Fruit fly (Drosophila melanogaster): ENCODE results near the gene Tcs6.

Gene Tcs6

dm6 chr3R:26039793-26040335 is 18.2 kb downstream of the Tcs6 start:
- TF ChIP-seq psq (optimal IDR thresholded peaks at IDR 0.05), result no peak
- no peak for TF ChIP-seq EcR (GFP tag; optimal IDR thresholded peaks at IDR 0.05)
- no peak for TF ChIP-seq CG8478 (optimal IDR thresholded peaks at IDR 0.05)
- TF ChIP-seq pan (optimal IDR thresholded peaks at IDR 0.05), result no peak

- TF ChIP-seq pan (optimal IDR thresholded peaks at IDR 0.05) (no peak), EcR (GFP tag; optimal IDR thresholded peaks at IDR 0.05) (no peak), psq (optimal IDR thresholded peaks at IDR 0.05) (no peak), usp (GFP tag; optimal IDR thresholded peaks at IDR 0.05) (no peak), Dll (optimal IDR thresholded peaks at IDR 0.05) (no peak)
These were observed 20.1 kb downstream of the Tcs6 start for dm6 chr3R:26037899-26038298.

dm6 chr3R:26036153-26037144 is 21.6 kb downstream of the Tcs6 start:
- TF ChIP-seq usp (GFP tag; optimal IDR thresholded peaks at IDR 0.05) (no peak), CG8478 (optimal IDR thresholded peaks at IDR 0.05) (no peak), pan (optimal IDR thresholded peaks at IDR 0.05) (no peak), Dll (optimal IDR thresholded peaks at IDR 0.05) (peak; percentile 65)

dm6 chr3R:26035369-26035656 is 22.7 kb downstream of the Tcs6 start:
- no peak for TF ChIP-seq EcR (GFP tag; optimal IDR thresholded peaks at IDR 0.05)
- TF ChIP-seq CG8478 (optimal IDR thresholded peaks at IDR 0.05), result no peak
- no peak for TF ChIP-seq usp (GFP tag; optimal IDR thresholded peaks at IDR 0.05)
- TF ChIP-seq psq (optimal IDR thresholded peaks at IDR 0.05), result no peak
- no peak for TF ChIP-seq pan (optimal IDR thresholded peaks at IDR 0.05)
- TF ChIP-seq Dll (optimal IDR thresholded peaks at IDR 0.05), result no peak

- TF ChIP-seq pan (optimal IDR thresholded peaks at IDR 0.05), result no peak
These were observed 23.2 kb downstream of the Tcs6 start for dm6 chr3R:26034643-26035368.

dm6 chr3R:26032611-26033001 is 25.4 kb downstream of the Tcs6 start:
- no peak for TF ChIP-seq Dll (optimal IDR thresholded peaks at IDR 0.05)
- no peak for TF ChIP-seq usp (GFP tag; optimal IDR thresholded peaks at IDR 0.05)
- no peak for TF ChIP-seq CG8478 (optimal IDR thresholded peaks at IDR 0.05)
- no peak for TF ChIP-seq pan (optimal IDR thresholded peaks at IDR 0.05)
- no peak for TF ChIP-seq psq (optimal IDR thresholded peaks at IDR 0.05)
- TF ChIP-seq EcR (GFP tag; optimal IDR thresholded peaks at IDR 0.05), result no peak

- TF ChIP-seq psq (optimal IDR thresholded peaks at IDR 0.05), result no peak
- no peak for TF ChIP-seq EcR (GFP tag; optimal IDR thresholded peaks at IDR 0.05)
- no peak for TF ChIP-seq pan (optimal IDR thresholded peaks at IDR 0.05)
- TF ChIP-seq usp (GFP tag; optimal IDR thresholded peaks at IDR 0.05), result no peak
- no peak for TF ChIP-seq Dll (optimal IDR thresholded peaks at IDR 0.05)
- TF ChIP-seq CG8478 (optimal IDR thresholded peaks at IDR 0.05), result no peak
These were observed 25.9 kb downstream of the Tcs6 start for dm6 chr3R:26031968-26032610.

- TF ChIP-seq EcR (GFP tag; optimal IDR thresholded peaks at IDR 0.05) (no peak), psq (optimal IDR thresholded peaks at IDR 0.05) (no peak), pan (optimal IDR thresholded peaks at IDR 0.05) (no peak), CG8478 (optimal IDR thresholded peaks at IDR 0.05) (no peak), Dll (optimal IDR thresholded peaks at IDR 0.05) (no peak), usp (GFP tag; optimal IDR thresholded peaks at IDR 0.05) (no peak)
These were observed 27.5 kb downstream of the Tcs6 start for dm6 chr3R:26030562-26030961.

- TF ChIP-seq pan (optimal IDR thresholded peaks at IDR 0.05) (no peak), EcR (GFP tag; optimal IDR thresholded peaks at IDR 0.05) (no peak), Dll (optimal IDR thresholded peaks at IDR 0.05) (peak; percentile 1), usp (GFP tag; optimal IDR thresholded peaks at IDR 0.05) (no peak)
These were observed 30.1 kb downstream of the Tcs6 start for dm6 chr3R:26027903-26028302.

- no peak for TF ChIP-seq usp (GFP tag; optimal IDR thresholded peaks at IDR 0.05)
- TF ChIP-seq pan (optimal IDR thresholded peaks at IDR 0.05), result no peak
- TF ChIP-seq CG8478 (optimal IDR thresholded peaks at IDR 0.05), result no peak
- TF ChIP-seq psq (optimal IDR thresholded peaks at IDR 0.05), result no peak
- no peak for TF ChIP-seq EcR (GFP tag; optimal IDR thresholded peaks at IDR 0.05)
- no peak for TF ChIP-seq Dll (optimal IDR thresholded peaks at IDR 0.05)
These were observed 31.3 kb downstream of the Tcs6 start for dm6 chr3R:26026631-26027274.

dm6 chr3R:26024596-26025213 is 33.3 kb downstream of the Tcs6 start:
- TF ChIP-seq usp (GFP tag; optimal IDR thresholded peaks at IDR 0.05), result no peak
- no peak for TF ChIP-seq pan (optimal IDR thresholded peaks at IDR 0.05)
- no peak for TF ChIP-seq psq (optimal IDR thresholded peaks at IDR 0.05)
- no peak for TF ChIP-seq EcR (GFP tag; optimal IDR thresholded peaks at IDR 0.05)
- no peak for TF ChIP-seq CG8478 (optimal IDR thresholded peaks at IDR 0.05)
- no peak for TF ChIP-seq Dll (optimal IDR thresholded peaks at IDR 0.05)

Measured in whole organism.